Fruit fly (Drosophila melanogaster) whole organism, wandering third instar larva: ENCODE measurements around the gene Argl.

ENCODE experiments used
- Dfd ChIP-seq: fragments of >200 bp; optimal IDR thresholded peaks from 2 replicates; lab custom pipeline; 2017; ENCODE audit warnings: missing biosample characterization, missing genetic modification characterization
- Hnf4 ChIP-seq: fragments of 200-800 bp; sonication (Bioruptor generic); optimal IDR thresholded peaks from 2 replicates; lab custom pipeline; 2016; ENCODE audit warnings: missing biosample characterization, mild to moderate bottlenecking, missing genetic modification characterization
- Jra ChIP-seq: sonication (Bioruptor generic); optimal IDR thresholded peaks from 2 replicates; lab custom pipeline; 2016; ENCODE audit warnings: missing biosample characterization, missing genetic modification characterization
- Myc ChIP-seq: fragments of >200 bp; optimal IDR thresholded peaks from 2 replicates; lab custom pipeline; 2017
- tai ChIP-seq: sonication (Bioruptor generic); optimal IDR thresholded peaks from 2 replicates; lab custom pipeline; 2016; ENCODE audit warnings: missing biosample characterization, missing genetic modification characterization

DNA sequence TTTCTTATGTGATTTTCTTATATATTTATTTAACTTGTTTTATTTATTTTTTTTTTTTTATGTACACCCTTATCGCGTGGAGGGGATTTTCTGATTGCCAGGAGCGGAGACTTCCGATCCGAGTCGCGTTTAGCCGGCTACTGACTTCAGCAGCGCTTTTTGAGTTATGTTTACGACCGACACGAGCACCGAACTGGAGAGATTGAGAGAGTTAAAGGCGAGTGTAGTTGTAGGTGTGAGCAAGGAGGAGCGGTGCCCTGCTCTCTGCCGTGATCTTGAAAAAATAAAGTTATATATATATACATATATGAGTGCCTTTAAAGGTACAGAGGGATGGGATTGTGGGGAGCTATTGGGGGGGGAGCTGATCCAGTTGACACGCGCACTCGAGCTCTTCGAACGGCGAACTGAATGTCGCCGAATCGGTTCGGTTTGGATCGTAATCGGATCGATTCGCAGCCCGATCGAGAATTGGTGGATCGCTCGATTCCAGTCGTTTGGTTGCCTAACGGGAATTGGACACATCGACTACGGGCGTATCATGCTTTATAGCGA lies 47.2 kb upstream of the Argl start, which contains the start of gene rost:
- peak; percentile 44 for TF ChIP-seq Hnf4 (GFP tag; lab: Kevin White, UChicago)
- TF ChIP-seq tai (GFP tag; lab: Kevin White, UChicago) = no peak
- TF ChIP-seq Myc (lab: Kevin White, UChicago) = no peak
- TF ChIP-seq Jra (GFP tag; lab: Kevin White, UChicago) = no peak
- no peak for TF ChIP-seq Dfd
